Fruit fly (Drosophila melanogaster): ENCODE data around the gene Sfp87B.

- no peak for TF ChIP-seq esn (GFP tag; optimal IDR thresholded peaks at IDR 0.05)
- no peak for TF ChIP-seq CG8632 (GFP tag; optimal IDR thresholded peaks at IDR 0.05)
- no peak for TF ChIP-seq Ets21C (GFP tag; optimal IDR thresholded peaks at IDR 0.05)
- TF ChIP-seq Sox102F (GFP tag; optimal IDR thresholded peaks at IDR 0.05), result no peak
Observed at dm6 chr3R:12252457-12253065, 20.4 kb upstream of the Sfp87B start.
